Worm (Caenorhabditis elegans): ENCODE results near the gene C05D11.1.
A peak's percentile ranks its signal among the peaks of the same experiment; 100 is the strongest.

Gene C05D11.1

ce11 chrIII:6471451-6471850, 35.0 kb downstream of the C05D11.1 start, which contains the start of gene wht-6:
TSS of gene wht-6 (plus strand) at chrIII:6471751.
- TF ChIP-seq hrde-1 (tag; optimal IDR thresholded peaks at IDR 0.05; ENCODE audit: borderline replicate concordance) (peak; percentile 27), ztf-18 (tag; optimal IDR thresholded peaks at IDR 0.05) (no peak)

- TF ChIP-seq ztf-28 (GFP tag; IDR thresholded peaks at IDR 0.05) (no peak), attf-6 (GFP tag; IDR thresholded peaks at IDR 0.05) (no peak), mel-28 (tag; optimal IDR thresholded peaks at IDR 0.05; ENCODE audit: borderline replicate concordance) (no peak), K11D2.4 (GFP tag; IDR thresholded peaks at IDR 0.05) (no peak), lin-35 (GFP tag; optimal IDR thresholded peaks at IDR 0.05) (no peak), ekl-4 (GFP tag; IDR thresholded peaks at IDR 0.05) (no peak), sdz-38 (tag; optimal IDR thresholded peaks at IDR 0.05) (no peak), hlh-26 (GFP tag; conservative IDR thresholded peaks at IDR 0.05) (no peak), chd-7 (tag; optimal IDR thresholded peaks at IDR 0.05) (no peak), nhr-90 (tag; optimal IDR thresholded peaks at IDR 0.05) (no peak), Y67H2A.10 (GFP tag; conservative IDR thresholded peaks at IDR 0.05) (no peak), dpff-1 (tag; optimal IDR thresholded peaks at IDR 0.05) (no peak), rcor-1 (GFP tag; IDR thresholded peaks at IDR 0.05) (no peak), pbrm-1 (GFP tag; IDR thresholded peaks at IDR 0.05) (no peak)
These were observed 40.0 kb downstream of the C05D11.1 start for ce11 chrIII:6476380-6476779.

- no peak for TF ChIP-seq dpl-1 (GFP tag; optimal IDR thresholded peaks at IDR 0.05)
- no peak for TF ChIP-seq B0035.1 (tag; optimal IDR thresholded peaks at IDR 0.05)
- TF ChIP-seq atf-7 (tag; optimal IDR thresholded peaks at IDR 0.05) = no peak
- no peak for TF ChIP-seq B0261.1 (tag; optimal IDR thresholded peaks at IDR 0.05)
- TF ChIP-seq lin-35 (GFP tag; optimal IDR thresholded peaks at IDR 0.05) = no peak
- TF ChIP-seq nhr-80 (tag; optimal IDR thresholded peaks at IDR 0.05) = no peak
- TF ChIP-seq Y53G8AR.9 (GFP tag; conservative IDR thresholded peaks at IDR 0.05) = no peak
- no peak for TF ChIP-seq lin-54 (GFP tag; optimal IDR thresholded peaks at IDR 0.05)
- no peak for TF ChIP-seq ccch-3 (GFP tag; optimal IDR thresholded peaks at IDR 0.05)
- TF ChIP-seq attf-5 (GFP tag; optimal IDR thresholded peaks at IDR 0.05) = no peak
These were observed 42.0 kb downstream of the C05D11.1 start, which contains the start of gene zip-8 for ce11 chrIII:6478256-6479004. TSS of gene zip-8 (plus strand) at chrIII:6478955.

ce11 chrIII:6479439-6479838, 43.0 kb downstream of the C05D11.1 start:
- no peak for TF ChIP-seq attf-5 (GFP tag; optimal IDR thresholded peaks at IDR 0.05)
- no peak for TF ChIP-seq efl-1 (GFP tag; optimal IDR thresholded peaks at IDR 0.05)
- no peak for TF ChIP-seq hlh-26 (GFP tag; conservative IDR thresholded peaks at IDR 0.05)

- TF ChIP-seq nfya-1 (tag; optimal IDR thresholded peaks at IDR 0.05; ENCODE audit: borderline replicate concordance, insufficient read depth) = no peak
- TF ChIP-seq attf-6 (GFP tag; IDR thresholded peaks at IDR 0.05) = no peak
- TF ChIP-seq T07F8.4 (tag; optimal IDR thresholded peaks at IDR 0.05) = no peak
- no peak for TF ChIP-seq gei-17 (GFP tag; optimal IDR thresholded peaks at IDR 0.05)
- TF ChIP-seq madf-6 (GFP tag; IDR thresholded peaks at IDR 0.05) = no peak
- no peak for TF ChIP-seq ztf-3 (GFP tag; optimal IDR thresholded peaks at IDR 0.05)
- TF ChIP-seq repo-1 (tag; optimal IDR thresholded peaks at IDR 0.05) = no peak
- TF ChIP-seq egl-44 (GFP tag; IDR thresholded peaks at IDR 0.05) = no peak
- no peak for TF ChIP-seq sea-2 (GFP tag; IDR thresholded peaks at IDR 0.05)
- no peak for TF ChIP-seq F33H1.4 (GFP tag; IDR thresholded peaks at IDR 0.05)
- no peak for TF ChIP-seq mxl-1 (tag; optimal IDR thresholded peaks at IDR 0.05)
- TF ChIP-seq nfya-2 (GFP tag; IDR thresholded peaks at IDR 0.05) = no peak
- TF ChIP-seq ceh-27 (GFP tag; optimal IDR thresholded peaks at IDR 0.05) = no peak
- no peak for TF ChIP-seq ama-1 (optimal IDR thresholded peaks at IDR 0.05)
- no peak for TF ChIP-seq ama-1 (GFP tag; optimal IDR thresholded peaks at IDR 0.05)
- TF ChIP-seq hmg-20 (GFP tag; IDR thresholded peaks at IDR 0.05) = no peak
These were observed 46.5 kb downstream of the C05D11.1 start, which contains the start of gene chtb-2 for ce11 chrIII:6482918-6483317. TSS of gene chtb-2 (plus strand) at chrIII:6483218.

Measured in whole organism, young adult.